Fruit fly (Drosophila melanogaster) whole organism, embryonic: ENCODE results near the gene CG32462.
A peak's percentile ranks its signal among the peaks of the same experiment; 100 is the strongest.

Experiments used
- Aef1 ChIP-seq: fragments of 200-800 bp; sonication (Bioruptor generic); IDR thresholded peaks from 3 replicates; pipeline ENCODE4 v1.3.6; 2022; ENCODE audit warnings: missing biosample characterization, missing genetic modification characterization
- Bdp1 ChIP-seq: fragments of 200-800 bp; sonication (Bioruptor generic); optimal IDR thresholded peaks from 3 replicates; lab custom pipeline; 2016; ENCODE audit warnings: missing biosample characterization, missing genetic modification characterization
- Bgb ChIP-seq: fragments of 200-800 bp; sonication (Bioruptor generic); IDR thresholded peaks from 2 replicates; pipeline ENCODE4 v1.3.6; 2022; ENCODE audit warnings: missing biosample characterization, missing genetic modification characterization; ENCODE audit not compliant: partially characterized antibody
- CG1024 ChIP-seq: fragments of 200-800 bp; sonication (Bioruptor generic); IDR thresholded peaks from 2 replicates; pipeline ENCODE4 v1.3.6; 2022; ENCODE audit warnings: missing biosample characterization, missing genetic modification characterization
- CG10366 ChIP-seq: fragments of 200-800 bp; sonication (Bioruptor generic); IDR thresholded peaks from 2 replicates; pipeline ENCODE4 v1.3.6; 2022; ENCODE audit warnings: missing biosample characterization, missing genetic modification characterization
- CG10543 ChIP-seq: fragments of 200-800 bp; sonication (Bioruptor generic); optimal IDR thresholded peaks from 3 replicates; lab custom pipeline; 2017; ENCODE audit warnings: missing biosample characterization, mild to moderate bottlenecking, missing genetic modification characterization, moderate library complexity
- CG11696 ChIP-seq: fragments of 200-800 bp; sonication (Bioruptor generic); IDR thresholded peaks from 2 replicates; pipeline ENCODE4 v1.3.6; 2022; ENCODE audit warnings: missing biosample characterization, missing genetic modification characterization
- CG14965 ChIP-seq: fragments of 200-800 bp; sonication (Bioruptor generic); optimal IDR thresholded peaks from 2 replicates; lab custom pipeline; 2016; ENCODE audit warnings: missing biosample characterization, missing genetic modification characterization, borderline replicate concordance
- CG1792 ChIP-seq: fragments of 200-800 bp; sonication (Bioruptor generic); optimal IDR thresholded peaks from 2 replicates; lab custom pipeline; 2016; ENCODE audit warnings: missing biosample characterization, missing genetic modification characterization
- CG31365 ChIP-seq: fragments of 200-800 bp; sonication (Bioruptor generic); optimal IDR thresholded peaks from 2 replicates; lab custom pipeline; 2018; ENCODE audit warnings: missing biosample characterization, mild to moderate bottlenecking, missing genetic modification characterization
- CG31441 ChIP-seq: fragments of 200-800 bp; sonication (Bioruptor generic); IDR thresholded peaks from 2 replicates; pipeline ENCODE4 v1.3.6; 2022; ENCODE audit warnings: missing biosample characterization, missing genetic modification characterization
- CG3281 ChIP-seq: fragments of 200-800 bp; sonication (Bioruptor generic); optimal IDR thresholded peaks from 3 replicates; lab custom pipeline; 2017; ENCODE audit warnings: missing biosample characterization, mild to moderate bottlenecking, missing genetic modification characterization
- CG3838 ChIP-seq: fragments of 200-800 bp; sonication (Bioruptor generic); optimal IDR thresholded peaks from 3 replicates; lab custom pipeline; 2016; ENCODE audit warnings: missing biosample characterization, missing genetic modification characterization
- CG3995 ChIP-seq: fragments of 200-800 bp; sonication (Bioruptor generic); optimal IDR thresholded peaks from 3 replicates; lab custom pipeline; 2016; ENCODE audit warnings: missing biosample characterization, missing genetic modification characterization
- CG4282 ChIP-seq: fragments of 200-800 bp; sonication (Bioruptor generic); optimal IDR thresholded peaks from 2 replicates; lab custom pipeline; 2016; ENCODE audit warnings: missing biosample characterization, missing genetic modification characterization
- CG43689 ChIP-seq: fragments of 200-800 bp; sonication (Bioruptor generic); IDR thresholded peaks from 2 replicates; pipeline ENCODE4 v1.3.6; 2022; ENCODE audit warnings: missing biosample characterization, missing genetic modification characterization
- CG7745 ChIP-seq: fragments of 200-800 bp; sonication (Bioruptor generic); optimal IDR thresholded peaks from 2 replicates; lab custom pipeline; 2018; ENCODE audit warnings: missing biosample characterization, mild to moderate bottlenecking, missing genetic modification characterization, moderate library complexity
- CG7786 ChIP-seq: fragments of 200-800 bp; sonication (Bioruptor generic); optimal IDR thresholded peaks from 2 replicates; lab custom pipeline; 2016; ENCODE audit warnings: missing biosample characterization, missing genetic modification characterization
- CG8290 ChIP-seq, 3 experiments: fragments of 200-800 bp; sonication (Bioruptor generic); optimal IDR thresholded peaks; 2 replicates each; lab custom pipeline; 2016 to 2019; ENCODE audit warnings: missing biosample characterization in 3 of 3, missing genetic modification characterization in 3 of 3, mild to moderate bottlenecking in 2 of 3, moderate library complexity in 1 of 3
- ERR ChIP-seq: fragments of 200-800 bp; sonication (Bioruptor generic); optimal IDR thresholded peaks from 2 replicates; lab custom pipeline; 2016; ENCODE audit warnings: missing biosample characterization, missing genetic modification characterization
- Ets97D ChIP-seq: fragments of 200-800 bp; sonication (Bioruptor generic); optimal IDR thresholded peaks from 3 replicates; lab custom pipeline; 2016; ENCODE audit warnings: missing biosample characterization, missing genetic modification characterization
- HLH4C ChIP-seq: fragments of 200-800 bp; sonication (Bioruptor generic); IDR thresholded peaks from 3 replicates; pipeline ENCODE4 v1.3.6; 2022; ENCODE audit warnings: missing biosample characterization, missing genetic modification characterization; ENCODE audit not compliant: partially characterized antibody
- Hr51 ChIP-seq, 2 experiments: fragments of 200-800 bp; sonication (Bioruptor generic); optimal IDR thresholded peaks; 2 replicates in 1 of 2; 3 replicates in 1 of 2; lab custom pipeline; 2016 to 2018; ENCODE audit warnings: missing biosample characterization in 2 of 2, missing genetic modification characterization in 2 of 2, mild to moderate bottlenecking in 1 of 2, moderate library complexity in 1 of 2
- Hsf ChIP-seq: fragments of 200-800 bp; sonication (Bioruptor generic); optimal IDR thresholded peaks from 3 replicates; lab custom pipeline; 2016; ENCODE audit warnings: missing biosample characterization, missing genetic modification characterization
- MBD-R2 ChIP-seq: fragments of 200-800 bp; sonication (Bioruptor generic); IDR thresholded peaks from 2 replicates; pipeline ENCODE4 v1.3.6; 2022; ENCODE audit warnings: missing biosample characterization, missing genetic modification characterization
- Optix ChIP-seq: fragments of 200-800 bp; sonication (Bioruptor generic); IDR thresholded peaks from 3 replicates; pipeline ENCODE4 v1.3.6; 2022; ENCODE audit warnings: missing biosample characterization, missing genetic modification characterization
- PHDP ChIP-seq: fragments of 200-800 bp; sonication (Bioruptor generic); optimal IDR thresholded peaks from 3 replicates; lab custom pipeline; 2018; ENCODE audit warnings: missing biosample characterization, mild to moderate bottlenecking, missing genetic modification characterization, moderate library complexity
- Poxn ChIP-seq: fragments of 200-800 bp; sonication (Bioruptor generic); IDR thresholded peaks from 2 replicates; pipeline ENCODE4 v1.3.6; 2022; ENCODE audit warnings: missing biosample characterization, missing genetic modification characterization
- Sry-δ ChIP-seq: fragments of 200-800 bp; sonication (Bioruptor generic); optimal IDR thresholded peaks from 2 replicates; lab custom pipeline; 2016; ENCODE audit warnings: missing biosample characterization, missing genetic modification characterization
- Vsx1 ChIP-seq: fragments of 200-800 bp; sonication (Bioruptor generic); optimal IDR thresholded peaks from 2 replicates; lab custom pipeline; 2017; ENCODE audit warnings: missing biosample characterization, mild to moderate bottlenecking, missing genetic modification characterization, missing genetic modification reagents
- ac ChIP-seq: fragments of 200-800 bp; sonication (Bioruptor generic); optimal IDR thresholded peaks from 3 replicates; lab custom pipeline; 2017; ENCODE audit warnings: missing biosample characterization, mild to moderate bottlenecking, missing genetic modification characterization
- bab2 ChIP-seq: fragments of 200-800 bp; sonication (Bioruptor generic); optimal IDR thresholded peaks from 2 replicates; lab custom pipeline; 2016; ENCODE audit warnings: missing biosample characterization, missing genetic modification characterization
- bigmax ChIP-seq: fragments of 200-800 bp; sonication (Bioruptor generic); optimal IDR thresholded peaks from 2 replicates; lab custom pipeline; 2018; ENCODE audit warnings: missing biosample characterization, mild to moderate bottlenecking, missing genetic modification characterization
- bsh ChIP-seq, 2 experiments: fragments of 200-800 bp; sonication (Bioruptor generic); optimal IDR thresholded peaks; 2 replicates each; lab custom pipeline; 2017 to 2018; ENCODE audit warnings: mild to moderate bottlenecking in 2 of 2, missing biosample characterization in 2 of 2, missing genetic modification characterization in 2 of 2, moderate library complexity in 1 of 2
- ci ChIP-seq: fragments of 200-800 bp; sonication (Bioruptor generic); IDR thresholded peaks from 3 replicates; pipeline ENCODE4 v1.3.6; 2022; ENCODE audit warnings: missing biosample characterization, missing genetic modification characterization
- dan ChIP-seq: fragments of 200-800 bp; sonication (Bioruptor generic); IDR thresholded peaks from 2 replicates; pipeline ENCODE4 v1.3.6; 2022; ENCODE audit warnings: missing biosample characterization, missing genetic modification characterization
- ewg ChIP-seq: fragments of 200-800 bp; sonication (Bioruptor generic); optimal IDR thresholded peaks from 3 replicates; lab custom pipeline; 2017; ENCODE audit warnings: mild to moderate bottlenecking, missing biosample characterization, missing genetic modification reagents, missing genetic modification characterization
- fd96Cb ChIP-seq: fragments of 200-800 bp; sonication (Bioruptor generic); optimal IDR thresholded peaks from 2 replicates; lab custom pipeline; 2018; ENCODE audit warnings: missing biosample characterization, mild to moderate bottlenecking, missing genetic modification characterization, moderate library complexity
- jigr1 ChIP-seq: fragments of 200-800 bp; sonication (Bioruptor generic); IDR thresholded peaks from 3 replicates; pipeline ENCODE4 v1.3.6; 2022; ENCODE audit warnings: missing biosample characterization, missing genetic modification characterization
- lov ChIP-seq, 2 experiments: fragments of 200-800 bp in 1 of 2; fragments of >200 bp in 1 of 2; sonication (Bioruptor generic) in 1 of 2; IDR thresholded peaks in 1 of 2; optimal IDR thresholded peaks in 1 of 2; 2 replicates in 1 of 2; 3 replicates in 1 of 2; pipeline versions ENCODE4 v1.3.6 to Lab custom; 2017 to 2022; ENCODE audit warnings: missing biosample characterization in 1 of 2, missing genetic modification characterization in 1 of 2
- maf-S ChIP-seq: fragments of 200-800 bp; sonication (Bioruptor generic); optimal IDR thresholded peaks from 2 replicates; lab custom pipeline; 2016; ENCODE audit warnings: missing biosample characterization, missing genetic modification characterization
- onecut ChIP-seq: fragments of 200-800 bp; sonication (Bioruptor generic); IDR thresholded peaks from 2 replicates; pipeline ENCODE4 v1.3.6; 2022; ENCODE audit warnings: missing biosample characterization, missing genetic modification characterization
- pb ChIP-seq: fragments of 200-800 bp; sonication (Bioruptor generic); optimal IDR thresholded peaks from 3 replicates; lab custom pipeline; 2016; ENCODE audit warnings: missing biosample characterization, missing genetic modification characterization
- phol ChIP-seq: fragments of 200-800 bp; sonication (Bioruptor generic); optimal IDR thresholded peaks from 3 replicates; lab custom pipeline; 2018; ENCODE audit warnings: missing biosample characterization, mild to moderate bottlenecking, missing genetic modification characterization, moderate library complexity
- sc ChIP-seq, 3 experiments: fragments of >200 bp in 2 of 3; fragments of 200-800 bp in 1 of 3; sonication (Bioruptor generic) in 1 of 3; optimal IDR thresholded peaks; 2 replicates in 2 of 3; 3 replicates in 1 of 3; lab custom pipeline; 2017; ENCODE audit warnings: mild to moderate bottlenecking in 1 of 3, missing biosample characterization in 1 of 3, missing genetic modification characterization in 1 of 3, missing genetic modification reagents in 1 of 3
- sd ChIP-seq: fragments of 200-800 bp; sonication (Bioruptor generic); optimal IDR thresholded peaks from 3 replicates; lab custom pipeline; 2018; ENCODE audit warnings: missing biosample characterization, mild to moderate bottlenecking, missing genetic modification characterization, moderate library complexity
- stwl ChIP-seq: fragments of 200-800 bp; sonication (Bioruptor generic); optimal IDR thresholded peaks from 3 replicates; lab custom pipeline; 2018; ENCODE audit warnings: missing biosample characterization, mild to moderate bottlenecking, missing genetic modification characterization, moderate library complexity
- twi ChIP-seq: fragments of 200-800 bp; optimal IDR thresholded peaks from 2 replicates; lab custom pipeline; 2019; ENCODE audit warnings: missing biosample characterization, mild to moderate bottlenecking, missing genetic modification characterization, moderate library complexity

CG32462 gene

dm6 chr3L:22878723-22879343 lies 25.5 kb upstream of the CG32462 start, which contains the start of the genes Chro and Ssl1 (continued):
- peak; percentile 87 for TF ChIP-seq bigmax
- TF ChIP-seq twi = peak; percentile 99
- peak; percentile 99 for TF ChIP-seq MBD-R2 (GFP tag; lab: Robert Waterston, UW)
- TF ChIP-seq phol (tag; lab: Kevin White, UChicago) = peak; percentile 100
- TF ChIP-seq Ets97D (GFP tag; lab: Kevin White, UChicago) = peak; percentile 98
- peak; percentile 99 for TF ChIP-seq ERR (GFP tag; lab: Kevin White, UChicago)
- peak; percentile 99 for TF ChIP-seq CG43689 (GFP tag; lab: Robert Waterston, UW)
- peak; percentile 99 for TF ChIP-seq CG31441 (GFP tag; lab: Robert Waterston, UW)
- TF ChIP-seq CG3995 (GFP tag; lab: Kevin White, UChicago) = peak; percentile 90
- peak; percentile 99 for TF ChIP-seq CG10543 (GFP tag; lab: Kevin White, UChicago)
- TF ChIP-seq sc (optimal IDR thresholded peaks at IDR 0.05; lab: Kevin White, UChicago) = no peak
- TF ChIP-seq sc (GFP tag; optimal IDR thresholded peaks at IDR 0.05; lab: Kevin White, UChicago) = peak; percentile 100
- TF ChIP-seq Optix = peak; percentile 100
- peak; percentile 94 for TF ChIP-seq CG14965 (GFP tag; lab: Kevin White, UChicago)
- TF ChIP-seq HLH4C (GFP tag; lab: Robert Waterston, UW) = peak; percentile 8; the same call in 1 of the 3 replicates
- peak; percentile 98 for TF ChIP-seq sd (tag; lab: Kevin White, UChicago)
- peak; percentile 92 for TF ChIP-seq stwl (tag; lab: Kevin White, UChicago)
- TF ChIP-seq CG1024 (GFP tag; lab: Robert Waterston, UW) = peak; percentile 98
- peak; percentile 100 for TF ChIP-seq Hr51 (GFP tag; optimal IDR thresholded peaks at IDR 0.05; lab: Kevin White, UChicago)
- peak; percentile 100 for TF ChIP-seq CG10366 (GFP tag; lab: Robert Waterston, UW)
- TF ChIP-seq Bgb (GFP tag; lab: Robert Waterston, UW) = no peak
- TF ChIP-seq dan (GFP tag; lab: Robert Waterston, UW) = peak; percentile 100
- peak; percentile 99 for TF ChIP-seq Poxn (GFP tag; lab: Robert Waterston, UW)
- TF ChIP-seq CG4282 (GFP tag; lab: Kevin White, UChicago) = peak; percentile 100
- TF ChIP-seq ac = peak; percentile 100
- peak; percentile 100 for TF ChIP-seq CG8290 (GFP tag; optimal IDR thresholded peaks at IDR 0.05; lab: Kevin White, UChicago)
- peak; percentile 99 to 100 for TF ChIP-seq CG8290 (tag; optimal IDR thresholded peaks at IDR 0.05; lab: Kevin White, UChicago)
- peak; percentile 97 for TF ChIP-seq CG7745 (tag; lab: Kevin White, UChicago)
- peak; percentile 97 for TF ChIP-seq Bdp1 (GFP tag; lab: Kevin White, UChicago)
- TF ChIP-seq bsh (GFP tag; optimal IDR thresholded peaks at IDR 0.05; lab: Kevin White, UChicago) = peak; percentile 99 to 100
- TF ChIP-seq PHDP = peak; percentile 100
- peak; percentile 99 for TF ChIP-seq CG3281 (GFP tag; lab: Kevin White, UChicago)
- peak; percentile 99 for TF ChIP-seq onecut (GFP tag; lab: Robert Waterston, UW)
- TF ChIP-seq Vsx1 (GFP tag; lab: Kevin White, UChicago) = peak; percentile 99
- TF ChIP-seq CG1792 (GFP tag; lab: Kevin White, UChicago) = peak; percentile 100
- peak; percentile 100 for TF ChIP-seq pb
- TF ChIP-seq fd96Cb = peak; percentile 100
- TF ChIP-seq ewg (GFP tag; lab: Kevin White, UChicago) = peak; percentile 100
- peak; percentile 100 for TF ChIP-seq ci
- peak; percentile 100 for TF ChIP-seq bab2 (GFP tag; lab: Kevin White, UChicago)
- TF ChIP-seq Hsf = peak; percentile 100
- peak; percentile 100 for TF ChIP-seq jigr1 (GFP tag; lab: Robert Waterston, UW)
- TF ChIP-seq CG3838 (GFP tag; lab: Kevin White, UChicago) = peak; percentile 99
- TF ChIP-seq CG11696 (GFP tag; lab: Robert Waterston, UW) = peak; percentile 97
- no peak for TF ChIP-seq lov (optimal IDR thresholded peaks at IDR 0.05; lab: Kevin White, UChicago)
- TF ChIP-seq lov (GFP tag; IDR thresholded peaks at IDR 0.05; lab: Robert Waterston, UW) = peak; percentile 100
- peak; percentile 96 for TF ChIP-seq CG31365
- peak; percentile 100 for TF ChIP-seq maf-S (GFP tag; lab: Kevin White, UChicago)
- peak; percentile 89 for TF ChIP-seq Sry-δ (GFP tag; lab: Kevin White, UChicago)
- peak; percentile 100 for TF ChIP-seq CG7786
- peak; percentile 100 for TF ChIP-seq Aef1 (GFP tag; lab: Robert Waterston, UW)
